Worm (Caenorhabditis elegans) whole organism, early embryonic: ENCODE measurements around the gene col-86.

Experiments
- B0310.2 ChIP-seq: sonication (generic microtip); optimal IDR thresholded peaks from 2 replicates; lab custom pipeline; 2016; ENCODE audit warnings: mild to moderate bottlenecking, missing genetic modification characterization, missing compliant biosample characterization
- F13C5.2 ChIP-seq: sonication (generic microtip); optimal IDR thresholded peaks from 2 replicates; lab custom pipeline; 2017; ENCODE audit warnings: mild to moderate bottlenecking, missing genetic modification characterization, inconsistent platforms, missing compliant biosample characterization
- aly-1 ChIP-seq: sonication (generic microtip); optimal IDR thresholded peaks from 2 replicates; lab custom pipeline; 2016; ENCODE audit warnings: missing genetic modification characterization, missing compliant biosample characterization
- ama-1 ChIP-seq: fragments of 150-350 bp; optimal IDR thresholded peaks from 2 replicates; lab custom pipeline; 2014
- ceh-13 ChIP-seq: fragments of 200-800 bp; sonication (Bioruptor generic); optimal IDR thresholded peaks from 2 replicates; lab custom pipeline; 2018; ENCODE audit warnings: mild to moderate bottlenecking, missing genetic modification characterization, missing compliant biosample characterization
- ceh-36 ChIP-seq: sonication (generic microtip); optimal IDR thresholded peaks from 2 replicates; lab custom pipeline; 2016; ENCODE audit warnings: missing genetic modification characterization, inconsistent platforms, missing compliant biosample characterization
- ets-7 ChIP-seq: sonication (generic microtip); optimal IDR thresholded peaks from 2 replicates; lab custom pipeline; 2016; ENCODE audit warnings: missing genotype, missing genetic modification characterization, missing compliant biosample characterization
- flt-1 ChIP-seq: fragments of 200-800 bp; sonication (Bioruptor generic); IDR thresholded peaks from 2 replicates; pipeline ENCODE4 v1.3.6; 2022; ENCODE audit warnings: missing genetic modification characterization, missing compliant biosample characterization
- hmbx-1 ChIP-seq: sonication (generic microtip); optimal IDR thresholded peaks from 2 replicates; lab custom pipeline; 2016; ENCODE audit warnings: mild to moderate bottlenecking, missing genetic modification characterization, missing compliant biosample characterization
- hmg-4 ChIP-seq: fragments of 200-800 bp; sonication (Bioruptor generic); optimal IDR thresholded peaks from 2 replicates; lab custom pipeline; 2018; ENCODE audit warnings: mild to moderate bottlenecking, missing genetic modification characterization, missing compliant biosample characterization
- hnd-1 ChIP-seq: sonication (generic microtip); optimal IDR thresholded peaks from 2 replicates; lab custom pipeline; 2016; ENCODE audit warnings: missing genetic modification characterization, missing compliant biosample characterization
- pes-1 ChIP-seq: fragments of 200-800 bp; sonication (Bioruptor generic); IDR thresholded peaks from 2 replicates; pipeline ENCODE4 v1.3.6; 2022; ENCODE audit warnings: missing genetic modification reagents, missing genetic modification characterization, missing compliant biosample characterization
- scrt-1 ChIP-seq: fragments of 200-800 bp; sonication (Bioruptor generic); IDR thresholded peaks from 2 replicates; pipeline ENCODE4 v1.3.6; 2022; ENCODE audit warnings: missing genetic modification characterization, missing compliant biosample characterization
- sea-1 ChIP-seq: fragments of 200-800 bp; sonication (Bioruptor generic); conservative IDR thresholded peaks from 2 replicates; pipeline ENCODE4 v1.3.6; 2022; ENCODE audit warnings: missing genetic modification characterization, missing compliant biosample characterization
- tbx-11 ChIP-seq: fragments of 200-800 bp; sonication (Bioruptor generic); IDR thresholded peaks from 2 replicates; pipeline ENCODE4 v1.3.6; 2022; ENCODE audit warnings: missing genetic modification characterization, missing compliant biosample characterization
- tbx-37 ChIP-seq: fragments of 200-800 bp; sonication (Bioruptor generic); conservative IDR thresholded peaks from 2 replicates; pipeline ENCODE4 v1.3.6; 2022; ENCODE audit warnings: missing genetic modification reagents, missing genetic modification characterization, missing compliant biosample characterization
- tra-4 ChIP-seq: sonication (generic microtip); optimal IDR thresholded peaks from 2 replicates; lab custom pipeline; 2017; ENCODE audit warnings: missing genetic modification characterization, missing compliant biosample characterization

The col-86 gene

ce11 chrII:13098175-13098574, at the start of gene col-86:
TSS of gene col-86 (minus strand) at chrII:13098275.
- TF ChIP-seq hnd-1 (tag; lab: Kevin White, UChicago) (no peak), ceh-13 (GFP tag; lab: Kevin White, UChicago) (no peak), F13C5.2 (tag; lab: Kevin White, UChicago) (no peak), B0310.2 (tag; lab: Kevin White, UChicago) (no peak), flt-1 (no peak), tbx-11 (GFP tag; lab: Robert Waterston, UW) (no peak), aly-1 (tag; lab: Kevin White, UChicago) (no peak), scrt-1 (GFP tag; lab: Robert Waterston, UW) (no peak), pes-1 (GFP tag; lab: Robert Waterston, UW) (no peak)

ce11 chrII:13145204-13145603, 47.1 kb upstream of the col-86 start, which contains the start of gene mltn-1:
TSS of gene mltn-1 (minus strand) at chrII:13145225.
- TF ChIP-seq ceh-13 (GFP tag; lab: Kevin White, UChicago), result no peak
- no peak for TF ChIP-seq aly-1 (tag; lab: Kevin White, UChicago)
- TF ChIP-seq B0310.2 (tag; lab: Kevin White, UChicago), result no peak
- no peak for TF ChIP-seq pes-1 (GFP tag; lab: Robert Waterston, UW)
- no peak for TF ChIP-seq F13C5.2 (tag; lab: Kevin White, UChicago)
- no peak for TF ChIP-seq hnd-1 (tag; lab: Kevin White, UChicago)
- TF ChIP-seq ceh-36 (tag; lab: Kevin White, UChicago), result no peak
- TF ChIP-seq hmbx-1, result no peak
- no peak for TF ChIP-seq scrt-1 (GFP tag; lab: Robert Waterston, UW)
- TF ChIP-seq hmg-4, result no peak
- TF ChIP-seq flt-1, result no peak
- TF ChIP-seq ets-7 (tag; lab: Kevin White, UChicago), result no peak
- no peak for TF ChIP-seq tbx-11 (GFP tag; lab: Robert Waterston, UW)
- TF ChIP-seq tbx-37, result no peak
- TF ChIP-seq sea-1 (GFP tag; lab: Robert Waterston, UW), result no peak
- no peak for TF ChIP-seq tra-4 (tag; lab: Kevin White, UChicago)

ce11 chrII:13142372-13142771, 44.3 kb upstream of the col-86 start:
- no peak for TF ChIP-seq hmbx-1
- TF ChIP-seq tra-4 (tag; lab: Kevin White, UChicago), result no peak
- TF ChIP-seq ceh-13 (GFP tag; lab: Kevin White, UChicago), result no peak
- TF ChIP-seq flt-1, result no peak
- TF ChIP-seq tbx-37, result no peak
- no peak for TF ChIP-seq pes-1 (GFP tag; lab: Robert Waterston, UW)
- TF ChIP-seq F13C5.2 (tag; lab: Kevin White, UChicago), result no peak
- TF ChIP-seq hmg-4, result no peak
- no peak for TF ChIP-seq aly-1 (tag; lab: Kevin White, UChicago)
- no peak for TF ChIP-seq scrt-1 (GFP tag; lab: Robert Waterston, UW)
- no peak for TF ChIP-seq ama-1 (lab: Kevin White, UChicago)
- TF ChIP-seq ceh-36 (tag; lab: Kevin White, UChicago), result no peak
- TF ChIP-seq sea-1 (GFP tag; lab: Robert Waterston, UW), result no peak
- no peak for TF ChIP-seq ets-7 (tag; lab: Kevin White, UChicago)
- TF ChIP-seq tbx-11 (GFP tag; lab: Robert Waterston, UW), result no peak
- TF ChIP-seq B0310.2 (tag; lab: Kevin White, UChicago), result no peak
- no peak for TF ChIP-seq hnd-1 (tag; lab: Kevin White, UChicago)

- TF ChIP-seq ceh-36 (tag; lab: Kevin White, UChicago) (no peak), hnd-1 (tag; lab: Kevin White, UChicago) (no peak), ets-7 (tag; lab: Kevin White, UChicago) (no peak), flt-1 (no peak), hmbx-1 (no peak), pes-1 (GFP tag; lab: Robert Waterston, UW) (no peak), hmg-4 (no peak), scrt-1 (GFP tag; lab: Robert Waterston, UW) (no peak), F13C5.2 (tag; lab: Kevin White, UChicago) (no peak), tbx-11 (GFP tag; lab: Robert Waterston, UW) (no peak), sea-1 (GFP tag; lab: Robert Waterston, UW) (no peak), aly-1 (tag; lab: Kevin White, UChicago) (no peak), tra-4 (tag; lab: Kevin White, UChicago) (no peak), B0310.2 (tag; lab: Kevin White, UChicago) (no peak)
Observed at ce11 chrII:13139573-13139972, 41.5 kb upstream of the col-86 start.

- TF ChIP-seq hmbx-1, result no peak
- no peak for TF ChIP-seq hnd-1 (tag; lab: Kevin White, UChicago)
- TF ChIP-seq pes-1 (GFP tag; lab: Robert Waterston, UW), result no peak
- no peak for TF ChIP-seq ama-1 (lab: Kevin White, UChicago)
- no peak for TF ChIP-seq tbx-37
- no peak for TF ChIP-seq hmg-4
- TF ChIP-seq ceh-36 (tag; lab: Kevin White, UChicago), result no peak
- TF ChIP-seq flt-1, result no peak
- no peak for TF ChIP-seq B0310.2 (tag; lab: Kevin White, UChicago)
- TF ChIP-seq sea-1 (GFP tag; lab: Robert Waterston, UW), result no peak
- TF ChIP-seq F13C5.2 (tag; lab: Kevin White, UChicago), result no peak
- no peak for TF ChIP-seq scrt-1 (GFP tag; lab: Robert Waterston, UW)
- TF ChIP-seq tbx-11 (GFP tag; lab: Robert Waterston, UW), result no peak
- TF ChIP-seq tra-4 (tag; lab: Kevin White, UChicago), result no peak
- TF ChIP-seq ets-7 (tag; lab: Kevin White, UChicago), result no peak
- no peak for TF ChIP-seq aly-1 (tag; lab: Kevin White, UChicago)
- TF ChIP-seq ceh-13 (GFP tag; lab: Kevin White, UChicago), result no peak
Observed at ce11 chrII:13130576-13130975, 32.5 kb upstream of the col-86 start.

ce11 chrII:13129602-13130001, 31.5 kb upstream of the col-86 start, which contains the start of gene F29C12.6:
TSS of gene F29C12.6 (plus strand) at chrII:13129902.
- TF ChIP-seq aly-1 (tag; lab: Kevin White, UChicago) (no peak), tra-4 (tag; lab: Kevin White, UChicago) (no peak), ets-7 (tag; lab: Kevin White, UChicago) (no peak), hnd-1 (tag; lab: Kevin White, UChicago) (no peak), hmg-4 (no peak), tbx-11 (GFP tag; lab: Robert Waterston, UW) (no peak), B0310.2 (tag; lab: Kevin White, UChicago) (no peak), pes-1 (GFP tag; lab: Robert Waterston, UW) (no peak), ama-1 (lab: Kevin White, UChicago) (no peak), tbx-37 (no peak)
